Worm (Caenorhabditis elegans) whole organism, L2 larva: ENCODE measurements around the gene ergi-3.

Experiments used
- C34F6.9 ChIP-seq: fragments of 150-350 bp; optimal IDR thresholded peaks from 2 replicates; lab custom pipeline; 2014; ENCODE audit warnings: missing biosample characterization, missing genetic modification characterization
- F13H6.1 ChIP-seq: sonication (generic microtip); optimal IDR thresholded peaks from 2 replicates; lab custom pipeline; 2016; ENCODE audit warnings: missing genetic modification characterization, missing compliant biosample characterization
- R02D3.7 ChIP-seq: fragments of 150-350 bp; optimal IDR thresholded peaks from 2 replicates; lab custom pipeline; 2014; ENCODE audit warnings: missing biosample characterization, missing genetic modification characterization
- ZK546.5 ChIP-seq: sonication (generic microtip); optimal IDR thresholded peaks from 2 replicates; lab custom pipeline; 2017; ENCODE audit warnings: missing biosample characterization, missing genetic modification characterization
- alr-1 ChIP-seq: fragments of 150-350 bp; optimal IDR thresholded peaks from 2 replicates; lab custom pipeline; 2014; ENCODE audit warnings: missing biosample characterization, missing genetic modification characterization
- ama-1 ChIP-seq: fragments of 150-350 bp; optimal IDR thresholded peaks from 2 replicates; lab custom pipeline; 2018; ENCODE audit warnings: inconsistent platforms
- blmp-1 ChIP-seq: sonication (generic microtip); optimal IDR thresholded peaks from 2 replicates; lab custom pipeline; 2017; ENCODE audit warnings: missing genetic modification characterization, mild to moderate bottlenecking, missing compliant biosample characterization, antibody characterized with exemption, moderate library complexity; ENCODE audit not compliant: insufficient read depth
- ceh-16 ChIP-seq: fragments of 150-350 bp; optimal IDR thresholded peaks from 2 replicates; lab custom pipeline; 2014; ENCODE audit warnings: missing biosample characterization, missing genetic modification characterization
- ceh-82 ChIP-seq: fragments of 150-350 bp; optimal IDR thresholded peaks from 2 replicates; lab custom pipeline; 2014; ENCODE audit warnings: missing biosample characterization, missing genetic modification characterization
- crh-2 ChIP-seq: sonication (generic microtip); optimal IDR thresholded peaks from 2 replicates; lab custom pipeline; 2017; ENCODE audit warnings: missing biosample characterization, missing genetic modification characterization
- dmd-4 ChIP-seq: sonication (generic microtip); optimal IDR thresholded peaks from 2 replicates; lab custom pipeline; 2017; ENCODE audit warnings: missing biosample characterization, missing genetic modification characterization
- elt-1 ChIP-seq: fragments of 150-350 bp; optimal IDR thresholded peaks from 2 replicates; lab custom pipeline; 2014; ENCODE audit warnings: missing biosample characterization, missing genetic modification characterization
- fos-1 ChIP-seq: fragments of 150-350 bp; optimal IDR thresholded peaks from 2 replicates; lab custom pipeline; 2014; ENCODE audit warnings: missing biosample characterization, missing genetic modification characterization
- gmeb-1 ChIP-seq: fragments of 150-350 bp; optimal IDR thresholded peaks from 2 replicates; lab custom pipeline; 2014; ENCODE audit warnings: missing biosample characterization, missing genetic modification characterization
- lin-11 ChIP-seq: fragments of 150-350 bp; sonication (generic microtip); optimal IDR thresholded peaks from 2 replicates; lab custom pipeline; 2014; ENCODE audit warnings: missing biosample characterization, missing genetic modification characterization, inconsistent platforms, mixed read lengths
- lin-13 ChIP-seq: fragments of 150-350 bp; optimal IDR thresholded peaks from 2 replicates; lab custom pipeline; 2014; ENCODE audit warnings: missing biosample characterization, missing genetic modification reagents, missing genetic modification characterization
- lsy-2 ChIP-seq, 2 experiments: fragments of 150-350 bp in 1 of 2; sonication (generic microtip) in 1 of 2; optimal IDR thresholded peaks; 2 replicates each; lab custom pipeline; 2014 to 2017; ENCODE audit warnings: missing biosample characterization in 2 of 2, missing genetic modification characterization in 2 of 2
- mab-5 ChIP-seq: fragments of 150-350 bp; optimal IDR thresholded peaks from 2 replicates; lab custom pipeline; 2014; ENCODE audit warnings: missing biosample characterization, missing genetic modification characterization
- mbf-1 ChIP-seq: sonication (generic microtip); optimal IDR thresholded peaks from 2 replicates; lab custom pipeline; 2017; ENCODE audit warnings: missing biosample characterization, missing genetic modification characterization
- mdl-1 ChIP-seq, 2 experiments: fragments of 150-350 bp in 1 of 2; sonication (generic microtip) in 1 of 2; optimal IDR thresholded peaks; 2 replicates each; lab custom pipeline; 2017; ENCODE audit warnings: missing biosample characterization in 2 of 2, missing genetic modification characterization in 2 of 2
- nhr-11 ChIP-seq: fragments of 150-350 bp; optimal IDR thresholded peaks from 2 replicates; lab custom pipeline; 2014; ENCODE audit warnings: missing biosample characterization, missing genetic modification characterization
- nhr-12 ChIP-seq: fragments of 150-350 bp; optimal IDR thresholded peaks from 2 replicates; lab custom pipeline; 2014; ENCODE audit warnings: missing biosample characterization, missing genetic modification characterization
- nhr-129 ChIP-seq: fragments of 150-350 bp; optimal IDR thresholded peaks from 2 replicates; lab custom pipeline; 2014; ENCODE audit warnings: missing biosample characterization, missing genetic modification characterization
- nhr-25 ChIP-seq: fragments of 150-350 bp; sonication (generic microtip); optimal IDR thresholded peaks from 3 replicates; lab custom pipeline; 2014; ENCODE audit warnings: missing biosample characterization, missing genetic modification characterization
- nhr-6 ChIP-seq: fragments of 150-350 bp; optimal IDR thresholded peaks from 2 replicates; lab custom pipeline; 2014; ENCODE audit warnings: missing biosample characterization, missing genetic modification characterization
- nhr-77 ChIP-seq: fragments of 150-350 bp; optimal IDR thresholded peaks from 2 replicates; lab custom pipeline; 2014; ENCODE audit warnings: missing biosample characterization, missing genetic modification characterization
- peb-1 ChIP-seq: fragments of 150-350 bp; optimal IDR thresholded peaks from 2 replicates; lab custom pipeline; 2014; ENCODE audit warnings: missing biosample characterization, missing genetic modification characterization
- sem-4 ChIP-seq: fragments of 150-350 bp; optimal IDR thresholded peaks from 2 replicates; lab custom pipeline; 2014; ENCODE audit warnings: missing biosample characterization, missing genetic modification reagents, missing genetic modification characterization
- sma-9 ChIP-seq, 2 experiments: fragments of 150-350 bp in 1 of 2; sonication (generic microtip) in 1 of 2; optimal IDR thresholded peaks; 2 replicates each; lab custom pipeline; 2014 to 2016; ENCODE audit warnings: missing genetic modification characterization in 2 of 2, mild to moderate bottlenecking in 1 of 2, missing biosample characterization in 1 of 2, missing compliant biosample characterization in 1 of 2, missing genetic modification reagents in 1 of 2, moderate library complexity in 1 of 2
- unc-39 ChIP-seq: fragments of 150-350 bp; optimal IDR thresholded peaks from 2 replicates; lab custom pipeline; 2014; ENCODE audit warnings: missing biosample characterization, missing genetic modification characterization
- unc-55 ChIP-seq: fragments of 150-350 bp; sonication (generic microtip); optimal IDR thresholded peaks from 3 replicates; lab custom pipeline; 2014; ENCODE audit warnings: missing biosample characterization, missing genetic modification reagents, missing genetic modification characterization
- unc-62 ChIP-seq: fragments of 150-350 bp; optimal IDR thresholded peaks from 2 replicates; lab custom pipeline; 2014; ENCODE audit warnings: missing biosample characterization, missing genetic modification reagents, missing genetic modification characterization
- zag-1 ChIP-seq: fragments of 150-350 bp; optimal IDR thresholded peaks from 2 replicates; lab custom pipeline; 2014; ENCODE audit warnings: missing biosample characterization, missing genetic modification characterization
- ztf-1 ChIP-seq: fragments of 200-800 bp; sonication (Bioruptor generic); conservative IDR thresholded peaks from 2 replicates; pipeline ENCODE4 v1.3.6; 2022; ENCODE audit warnings: missing genetic modification characterization, missing compliant biosample characterization

Gene ergi-3

DNA sequence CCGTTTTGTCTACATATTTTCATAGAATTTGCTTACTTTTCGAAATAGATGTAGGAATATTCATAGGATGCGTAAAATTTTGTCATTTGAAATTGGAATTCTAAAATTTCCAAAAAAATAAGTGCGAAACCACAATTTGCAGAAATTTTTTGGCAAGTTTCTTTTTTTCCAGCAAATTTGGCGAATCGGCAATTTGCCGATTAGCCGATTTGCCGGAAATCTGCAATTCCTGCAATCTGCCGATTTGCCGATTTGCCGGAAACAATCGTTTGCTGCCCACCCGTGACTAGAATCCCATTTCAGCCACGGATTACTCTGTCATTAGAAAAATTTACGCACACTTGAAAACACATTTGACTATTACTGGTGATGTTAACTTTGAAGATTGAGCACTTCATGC, 12.3 kb downstream of the ergi-3 start:
- TF ChIP-seq nhr-129 (tag; lab: Kevin White, UChicago): no peak
- no peak for TF ChIP-seq ceh-82 (tag; lab: Kevin White, UChicago)
- TF ChIP-seq blmp-1 (tag; lab: Kevin White, UChicago): no peak
- peak; percentile 0 for TF ChIP-seq sma-9 (GFP tag; optimal IDR thresholded peaks at IDR 0.05; lab: Kevin White, UChicago)
- no peak for TF ChIP-seq sma-9 (tag; optimal IDR thresholded peaks at IDR 0.05; lab: Kevin White, UChicago)
- no peak for TF ChIP-seq unc-62 (GFP tag; lab: Kevin White, UChicago)

ce11 chrX:15600512-15601117, 15.9 kb downstream of the ergi-3 start, which contains the start of gene ent-2:
TSS of gene ent-2 (plus strand) at chrX:15601067.
- no peak for TF ChIP-seq ama-1
- TF ChIP-seq lin-13 (GFP tag; lab: Kevin White, UChicago): peak; percentile 32
- peak; percentile 40 for TF ChIP-seq crh-2 (tag; lab: Kevin White, UChicago)
- peak; percentile 59 for TF ChIP-seq sma-9 (GFP tag; optimal IDR thresholded peaks at IDR 0.05; lab: Kevin White, UChicago)
- no peak for TF ChIP-seq sma-9 (tag; optimal IDR thresholded peaks at IDR 0.05; lab: Kevin White, UChicago)
- TF ChIP-seq unc-55 (GFP tag; lab: Kevin White, UChicago): peak; percentile 52
- TF ChIP-seq ztf-1 (GFP tag; lab: Robert Waterston, UW): no peak
- peak; percentile 44 for TF ChIP-seq C34F6.9
- peak; percentile 36 for TF ChIP-seq nhr-129 (tag; lab: Kevin White, UChicago)
- TF ChIP-seq lsy-2 (tag; optimal IDR thresholded peaks at IDR 0.05; lab: Kevin White, UChicago): peak in 1 of 2 experiments; percentile 44
- peak; percentile 67 for TF ChIP-seq lin-11
- no peak for TF ChIP-seq fos-1 (tag; lab: Kevin White, UChicago)
- TF ChIP-seq dmd-4 (tag; lab: Kevin White, UChicago): no peak
- TF ChIP-seq mdl-1 (tag; optimal IDR thresholded peaks at IDR 0.05; lab: Kevin White, UChicago): peak in 1 of 2 experiments; percentile 46
- peak; percentile 36 for TF ChIP-seq sem-4 (tag; lab: Kevin White, UChicago)
- TF ChIP-seq F13H6.1 (tag; lab: Kevin White, UChicago): no peak
- peak; percentile 5 for TF ChIP-seq mab-5 (tag; lab: Kevin White, UChicago)

ce11 chrX:15599925-15600324, 16.6 kb downstream of the ergi-3 start:
- TF ChIP-seq nhr-129 (tag; lab: Kevin White, UChicago) (peak; percentile 56), peb-1 (tag; lab: Kevin White, UChicago) (no peak), alr-1 (no peak), gmeb-1 (tag; lab: Kevin White, UChicago) (no peak), fos-1 (tag; lab: Kevin White, UChicago) (no peak), sma-9 (GFP tag; optimal IDR thresholded peaks at IDR 0.05; lab: Kevin White, UChicago) (peak; percentile 31), sma-9 (tag; optimal IDR thresholded peaks at IDR 0.05; lab: Kevin White, UChicago) (no peak), R02D3.7 (tag; lab: Kevin White, UChicago) (no peak), ZK546.5 (no peak), unc-39 (tag; lab: Kevin White, UChicago) (no peak), nhr-6 (tag; lab: Kevin White, UChicago) (no peak)

DNA sequence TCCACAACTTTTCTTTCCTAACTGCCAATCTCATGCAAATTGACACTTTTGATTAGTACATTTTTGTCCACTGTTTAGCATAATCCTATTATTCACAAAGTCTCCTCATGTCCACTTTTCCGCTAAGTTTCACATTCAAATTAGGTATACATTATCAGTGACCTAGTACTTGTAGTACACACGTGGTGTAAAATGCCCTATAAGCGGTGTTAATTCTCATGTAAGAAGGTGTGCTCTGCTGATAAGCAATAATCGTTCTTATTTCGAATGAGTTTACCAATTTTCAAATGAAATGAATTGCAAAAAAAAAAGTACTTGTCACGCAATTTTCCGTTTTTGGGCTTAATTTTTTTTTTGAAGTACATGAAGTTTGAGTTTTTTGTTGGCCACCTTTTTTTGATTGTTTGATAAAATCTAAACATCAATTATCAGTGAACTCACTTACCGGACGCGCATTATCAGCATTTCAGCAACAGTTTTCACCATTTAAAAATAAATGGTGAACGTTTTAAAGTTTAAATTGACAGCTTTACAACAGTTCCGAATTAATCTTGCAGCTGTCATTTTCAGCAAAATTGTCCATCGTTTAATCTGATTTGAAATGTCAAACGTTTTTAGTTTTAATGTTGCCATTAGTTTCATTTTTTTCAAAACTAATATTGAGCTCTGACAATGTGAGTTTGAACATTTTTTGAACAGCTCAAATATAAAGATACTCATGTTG, 17.7 kb downstream of the ergi-3 start:
- TF ChIP-seq sma-9 (GFP tag; optimal IDR thresholded peaks at IDR 0.05; lab: Kevin White, UChicago) (peak; percentile 70), sma-9 (tag; optimal IDR thresholded peaks at IDR 0.05; lab: Kevin White, UChicago) (no peak), peb-1 (tag; lab: Kevin White, UChicago) (no peak), fos-1 (tag; lab: Kevin White, UChicago) (peak; percentile 29), crh-2 (tag; lab: Kevin White, UChicago) (peak; percentile 48)
- TF ChIP-seq, all 48 proteins: peak for 3

- no peak for TF ChIP-seq crh-2 (tag; lab: Kevin White, UChicago)
- no peak for TF ChIP-seq ama-1
- no peak for TF ChIP-seq lin-11
- TF ChIP-seq C34F6.9: no peak
- no peak for TF ChIP-seq nhr-11 (tag; lab: Kevin White, UChicago)
- no peak for TF ChIP-seq dmd-4 (tag; lab: Kevin White, UChicago)
Measured at ce11 chrX:15597077-15597476, 19.5 kb downstream of the ergi-3 start, which contains the start of gene K09A9.8. TSS of gene K09A9.8 (minus strand) at chrX:15597177.

DNA sequence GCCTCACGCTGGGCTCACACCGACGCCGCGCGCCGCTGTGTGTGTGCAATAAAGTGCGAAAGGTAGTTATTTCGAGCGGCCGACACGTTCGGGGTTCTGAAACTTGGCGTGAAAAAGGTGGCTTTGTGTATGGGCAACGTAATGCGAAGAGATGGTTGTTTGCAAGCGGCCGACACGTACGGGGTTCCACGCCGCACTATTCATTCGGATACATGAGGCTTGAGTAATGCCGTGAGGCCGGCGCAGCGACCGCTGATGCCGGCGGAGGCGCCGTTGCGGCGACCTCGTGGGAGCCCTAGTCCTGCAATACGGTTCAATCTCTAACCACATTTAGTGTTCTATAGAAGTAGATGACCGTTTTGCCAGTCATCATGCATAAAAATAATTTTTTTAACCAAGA, 22.5 kb downstream of the ergi-3 start:
- no peak for TF ChIP-seq mdl-1 (tag; optimal IDR thresholded peaks at IDR 0.05; lab: Kevin White, UChicago)
- no peak for TF ChIP-seq ztf-1 (GFP tag; lab: Robert Waterston, UW)
- TF ChIP-seq unc-55 (GFP tag; lab: Kevin White, UChicago): no peak
- TF ChIP-seq nhr-77 (tag; lab: Kevin White, UChicago): no peak
- TF ChIP-seq dmd-4 (tag; lab: Kevin White, UChicago): no peak
- TF ChIP-seq unc-62 (GFP tag; lab: Kevin White, UChicago): no peak
- TF ChIP-seq zag-1 (tag; lab: Kevin White, UChicago): no peak
- TF ChIP-seq nhr-25 (tag; lab: Kevin White, UChicago): no peak
- TF ChIP-seq ceh-16 (tag; lab: Kevin White, UChicago): no peak
- TF ChIP-seq nhr-11 (tag; lab: Kevin White, UChicago): no peak
- TF ChIP-seq elt-1: no peak
- TF ChIP-seq blmp-1 (tag; lab: Kevin White, UChicago): no peak
- no peak for TF ChIP-seq mbf-1 (tag; lab: Kevin White, UChicago)
- no peak for TF ChIP-seq nhr-12 (tag; lab: Kevin White, UChicago)
- no peak for TF ChIP-seq C34F6.9
